Fruit fly (Drosophila melanogaster): Measurements from ENCODE around the gene Arp5.

Gene Arp5

dm6 chr3R:18188702-18189125 is 3.4 kb downstream of the Arp5 start, which contains the start of the genes CG12321 and MED17 (continued):
- TF ChIP-seq tx (GFP tag; optimal IDR thresholded peaks at IDR 0.05) (peak; percentile 61), Fer2 (tag; optimal IDR thresholded peaks at IDR 0.05) (peak; percentile 71), Sox100B (GFP tag; optimal IDR thresholded peaks at IDR 0.05) (peak; percentile 88), CG14710 (tag; optimal IDR thresholded peaks at IDR 0.05) (peak; percentile 92), psq (GFP tag; optimal IDR thresholded peaks at IDR 0.05) (peak; percentile 79), nom (GFP tag; optimal IDR thresholded peaks at IDR 0.05) (peak; percentile 59), corto (GFP tag; optimal IDR thresholded peaks at IDR 0.05) (no peak), CG11723 (GFP tag; optimal IDR thresholded peaks at IDR 0.05) (peak; percentile 82), Hey (tag; optimal IDR thresholded peaks at IDR 0.05) (no peak), Max (GFP tag; optimal IDR thresholded peaks at IDR 0.05) (peak; percentile 85), NC2β (GFP tag; optimal IDR thresholded peaks at IDR 0.05) (no peak), CG31365 (tag; optimal IDR thresholded peaks at IDR 0.05) (no peak), Dip3 (GFP tag; optimal IDR thresholded peaks at IDR 0.05) (peak; percentile 77), CG11247 (GFP tag; IDR thresholded peaks at IDR 0.05) (peak; percentile 92), CrebB (tag; optimal IDR thresholded peaks at IDR 0.05) (peak; percentile 50), eve (GFP tag; optimal IDR thresholded peaks at IDR 0.05) (no peak), sna (GFP tag; IDR thresholded peaks at IDR 0.05; ENCODE audit: partially characterized antibody) (no peak), ash1 (GFP tag; optimal IDR thresholded peaks at IDR 0.05) (peak; percentile 16), tin (GFP tag; optimal IDR thresholded peaks at IDR 0.05) (peak; percentile 92), Xrp1 (GFP tag; IDR thresholded peaks at IDR 0.05) (peak; percentile 92), CG16815 (GFP tag; optimal IDR thresholded peaks at IDR 0.05) (peak; percentile 92), dati (GFP tag; IDR thresholded peaks at IDR 0.05) (no peak), CkIIα-i1 (GFP tag; IDR thresholded peaks at IDR 0.05) (peak; percentile 16; the same call in 1 of the 2 replicates), CG3281 (GFP tag; optimal IDR thresholded peaks at IDR 0.05) (peak; percentile 90), CG43689 (GFP tag; IDR thresholded peaks at IDR 0.05) (no peak), bcd (GFP tag; optimal IDR thresholded peaks at IDR 0.05) (peak; percentile 90), CG3838 (GFP tag; optimal IDR thresholded peaks at IDR 0.05) (peak; percentile 43), Usf (GFP tag; optimal IDR thresholded peaks at IDR 0.05) (peak; percentile 85), ken (GFP tag; IDR thresholded peaks at IDR 0.05) (peak; percentile 88), Hmr (GFP tag; optimal IDR thresholded peaks at IDR 0.05) (peak; percentile 91), CG4730 (GFP tag; IDR thresholded peaks at IDR 0.05) (peak; percentile 79), CG6791 (GFP tag; IDR thresholded peaks at IDR 0.05; ENCODE audit: partially characterized antibody) (no peak), HmgZ (tag; optimal IDR thresholded peaks at IDR 0.05) (peak; percentile 71), ranshi (GFP tag; IDR thresholded peaks at IDR 0.05) (peak; percentile 88), ftz-f1 (GFP tag; optimal IDR thresholded peaks at IDR 0.05) (no peak), Hsf (GFP tag; optimal IDR thresholded peaks at IDR 0.05) (peak; percentile 79), seq (GFP tag; IDR thresholded peaks at IDR 0.05) (peak; percentile 75), CG9727 (GFP tag; optimal IDR thresholded peaks at IDR 0.05) (peak; percentile 90), cwo (GFP tag; optimal IDR thresholded peaks at IDR 0.05) (peak; percentile 75), HLH3B (GFP tag; IDR thresholded peaks at IDR 0.05) (peak; percentile 85), BtbVII (GFP tag; optimal IDR thresholded peaks at IDR 0.05) (peak; percentile 86), CG15514 (GFP tag; optimal IDR thresholded peaks at IDR 0.05) (peak; percentile 86), Oaz (GFP tag; IDR thresholded peaks at IDR 0.05) (peak; percentile 50; the same call in 1 of the 2 replicates), CG6272 (GFP tag; IDR thresholded peaks at IDR 0.05) (peak; percentile 86), schlank (tag; optimal IDR thresholded peaks at IDR 0.05) (peak; percentile 26), Fer1 (GFP tag; optimal IDR thresholded peaks at IDR 0.05) (peak; percentile 86), Lpt (GFP tag; optimal IDR thresholded peaks at IDR 0.05) (no peak), CG1529 (GFP tag; optimal IDR thresholded peaks at IDR 0.05) (peak; percentile 68), grau (tag; optimal IDR thresholded peaks at IDR 0.05) (peak; percentile 88), CG1233 (GFP tag; optimal IDR thresholded peaks at IDR 0.05) (peak; percentile 79), CG4854 (GFP tag; optimal IDR thresholded peaks at IDR 0.05) (peak; percentile 62)
